Worm (Caenorhabditis elegans) whole organism, L1 larva: Measurements from ENCODE around the gene atgl-1.

Experiments used
- ceh-8 ChIP-seq: fragments of 200-800 bp; sonication (Bioruptor generic); optimal IDR thresholded peaks from 2 replicates; lab custom pipeline; 2018; ENCODE audit warnings: mild to moderate bottlenecking, missing genetic modification characterization, moderate library complexity, missing compliant biosample characterization
- nhr-11 ChIP-seq: fragments of 150-350 bp; optimal IDR thresholded peaks from 2 replicates; lab custom pipeline; 2014; ENCODE audit warnings: missing biosample characterization, missing genetic modification characterization

ce11 chrIII:6367712-6368111 is 51.5 kb downstream of the atgl-1 start, which contains the start of the genes C56G2.15 and thoc-2:
- no peak for TF ChIP-seq nhr-11 (tag; lab: Kevin White, UChicago)
- no peak for TF ChIP-seq ceh-8
